Worm (Caenorhabditis elegans) whole organism, early embryonic: ENCODE results near the gene Y62H9A.5.

Experiments
- B0310.2 ChIP-seq: sonication (generic microtip); optimal IDR thresholded peaks from 2 replicates; lab custom pipeline; 2016; ENCODE audit warnings: mild to moderate bottlenecking, missing genetic modification characterization, missing compliant biosample characterization
- F13C5.2 ChIP-seq: sonication (generic microtip); optimal IDR thresholded peaks from 2 replicates; lab custom pipeline; 2017; ENCODE audit warnings: mild to moderate bottlenecking, missing genetic modification characterization, inconsistent platforms, missing compliant biosample characterization
- ama-1 ChIP-seq: fragments of 150-350 bp; optimal IDR thresholded peaks from 2 replicates; lab custom pipeline; 2014
- ceh-13 ChIP-seq: fragments of 200-800 bp; sonication (Bioruptor generic); optimal IDR thresholded peaks from 2 replicates; lab custom pipeline; 2018; ENCODE audit warnings: mild to moderate bottlenecking, missing genetic modification characterization, missing compliant biosample characterization
- ceh-36 ChIP-seq: sonication (generic microtip); optimal IDR thresholded peaks from 2 replicates; lab custom pipeline; 2016; ENCODE audit warnings: missing genetic modification characterization, inconsistent platforms, missing compliant biosample characterization
- flt-1 ChIP-seq: fragments of 200-800 bp; sonication (Bioruptor generic); IDR thresholded peaks from 2 replicates; pipeline ENCODE4 v1.3.6; 2022; ENCODE audit warnings: missing genetic modification characterization, missing compliant biosample characterization
- hmg-4 ChIP-seq: fragments of 200-800 bp; sonication (Bioruptor generic); optimal IDR thresholded peaks from 2 replicates; lab custom pipeline; 2018; ENCODE audit warnings: mild to moderate bottlenecking, missing genetic modification characterization, missing compliant biosample characterization
- hnd-1 ChIP-seq: sonication (generic microtip); optimal IDR thresholded peaks from 2 replicates; lab custom pipeline; 2016; ENCODE audit warnings: missing genetic modification characterization, missing compliant biosample characterization
- pes-1 ChIP-seq: fragments of 200-800 bp; sonication (Bioruptor generic); IDR thresholded peaks from 2 replicates; pipeline ENCODE4 v1.3.6; 2022; ENCODE audit warnings: missing genetic modification reagents, missing genetic modification characterization, missing compliant biosample characterization
- scrt-1 ChIP-seq: fragments of 200-800 bp; sonication (Bioruptor generic); IDR thresholded peaks from 2 replicates; pipeline ENCODE4 v1.3.6; 2022; ENCODE audit warnings: missing genetic modification characterization, missing compliant biosample characterization
- sea-1 ChIP-seq: fragments of 200-800 bp; sonication (Bioruptor generic); conservative IDR thresholded peaks from 2 replicates; pipeline ENCODE4 v1.3.6; 2022; ENCODE audit warnings: missing genetic modification characterization, missing compliant biosample characterization
- tbx-11 ChIP-seq: fragments of 200-800 bp; sonication (Bioruptor generic); IDR thresholded peaks from 2 replicates; pipeline ENCODE4 v1.3.6; 2022; ENCODE audit warnings: missing genetic modification characterization, missing compliant biosample characterization
- tbx-37 ChIP-seq: fragments of 200-800 bp; sonication (Bioruptor generic); conservative IDR thresholded peaks from 2 replicates; pipeline ENCODE4 v1.3.6; 2022; ENCODE audit warnings: missing genetic modification reagents, missing genetic modification characterization, missing compliant biosample characterization
- tra-4 ChIP-seq: sonication (generic microtip); optimal IDR thresholded peaks from 2 replicates; lab custom pipeline; 2017; ENCODE audit warnings: missing genetic modification characterization, missing compliant biosample characterization

DNA sequence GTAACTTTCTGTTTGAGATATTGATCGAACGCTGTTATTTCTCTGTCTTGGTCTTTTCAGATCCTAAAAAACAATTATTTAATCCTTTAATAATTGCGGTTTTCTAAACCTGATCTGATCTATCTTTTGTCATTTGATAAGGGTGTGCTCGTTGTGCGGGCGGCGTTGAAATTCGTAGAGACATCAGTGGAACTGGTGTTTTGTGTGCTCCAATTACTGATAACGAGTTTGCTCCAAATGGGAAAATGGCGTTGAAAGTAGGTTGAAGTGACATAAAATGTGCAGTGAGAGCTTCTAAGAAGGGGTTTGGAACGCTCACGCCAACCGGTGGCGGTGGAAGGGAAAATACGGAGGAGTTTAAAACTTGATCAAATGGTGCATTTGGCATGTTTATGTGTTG, 28.3 kb downstream of the Y62H9A.5 start:
- TF ChIP-seq ceh-13 (GFP tag; lab: Kevin White, UChicago) (no peak), pes-1 (GFP tag; lab: Robert Waterston, UW) (no peak), B0310.2 (tag; lab: Kevin White, UChicago) (no peak), sea-1 (no peak), ama-1 (lab: Kevin White, UChicago) (no peak), tra-4 (tag; lab: Kevin White, UChicago) (no peak), tbx-37 (GFP tag; lab: Robert Waterston, UW) (no peak), hnd-1 (tag; lab: Kevin White, UChicago) (no peak), scrt-1 (GFP tag; lab: Robert Waterston, UW) (no peak), F13C5.2 (tag; lab: Kevin White, UChicago) (no peak), hmg-4 (GFP tag; lab: Kevin White, UChicago) (no peak), flt-1 (GFP tag; lab: Robert Waterston, UW) (no peak), ceh-36 (tag; lab: Kevin White, UChicago) (no peak), tbx-11 (GFP tag; lab: Robert Waterston, UW) (no peak)
